Worm (Caenorhabditis elegans) whole organism, L2 larva: ENCODE data around the gene C16C8.20.

Source experiments
- alr-1 ChIP-seq: fragments of 150-350 bp; optimal IDR thresholded peaks from 2 replicates; lab custom pipeline; 2014; ENCODE audit warnings: missing biosample characterization, missing genetic modification characterization
- gmeb-1 ChIP-seq: fragments of 150-350 bp; optimal IDR thresholded peaks from 2 replicates; lab custom pipeline; 2014; ENCODE audit warnings: missing biosample characterization, missing genetic modification characterization
- mdl-1 ChIP-seq, 2 experiments: fragments of 150-350 bp in 1 of 2; sonication (generic microtip) in 1 of 2; optimal IDR thresholded peaks; 2 replicates each; lab custom pipeline; 2017; ENCODE audit warnings: missing biosample characterization in 2 of 2, missing genetic modification characterization in 2 of 2
- nhr-6 ChIP-seq: fragments of 150-350 bp; optimal IDR thresholded peaks from 2 replicates; lab custom pipeline; 2014; ENCODE audit warnings: missing biosample characterization, missing genetic modification characterization

DNA sequence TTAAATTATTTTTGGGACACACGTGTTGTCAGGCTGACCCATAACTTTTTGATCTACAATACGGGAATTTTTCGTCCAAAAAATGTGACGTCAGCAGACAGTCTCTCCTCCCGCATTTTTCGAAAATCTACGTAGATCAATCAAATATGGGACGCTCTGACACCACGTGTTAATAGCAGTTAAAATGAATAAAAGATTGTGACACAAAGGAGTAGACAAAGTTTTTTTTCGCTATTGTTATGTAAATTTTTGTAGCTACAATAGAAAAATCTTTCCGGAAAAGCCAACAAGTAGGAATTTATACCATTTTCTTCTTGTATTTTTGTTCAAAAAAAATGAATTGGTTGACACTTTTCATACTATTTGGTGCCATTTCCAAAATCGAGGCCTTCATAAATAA is 5.4 kb upstream of the C16C8.20 start, which contains the start of gene C16C8.27:
- TF ChIP-seq mdl-1 (tag; optimal IDR thresholded peaks at IDR 0.05; lab: Kevin White, UChicago) (no peak), gmeb-1 (tag; lab: Kevin White, UChicago) (no peak), alr-1 (tag; lab: Kevin White, UChicago) (no peak), nhr-6 (tag; lab: Kevin White, UChicago) (no peak)
